Fruit fly (Drosophila melanogaster) whole organism, pupa: ENCODE data around the gene KP78b.

Experiments
- CG10348 ChIP-seq: fragments of 200-800 bp; sonication (Bioruptor generic); IDR thresholded peaks from 2 replicates; pipeline ENCODE4 v1.3.6; 2022; ENCODE audit warnings: missing biosample characterization, missing genetic modification characterization
- CG12605 ChIP-seq: fragments of 200-800 bp; sonication (Bioruptor generic); IDR thresholded peaks from 2 replicates; pipeline ENCODE4 v1.3.6; 2022; ENCODE audit warnings: missing biosample characterization, missing genetic modification characterization
- CG13204 ChIP-seq: fragments of 200-800 bp; sonication (Bioruptor generic); optimal IDR thresholded peaks from 2 replicates; lab custom pipeline; 2018; ENCODE audit warnings: missing biosample characterization, mild to moderate bottlenecking, missing genetic modification characterization, moderate library complexity
- CG14655 ChIP-seq: fragments of 200-800 bp; sonication (Bioruptor generic); optimal IDR thresholded peaks from 3 replicates; lab custom pipeline; 2017; ENCODE audit warnings: mild to moderate bottlenecking, missing biosample characterization, missing genetic modification reagents, missing genetic modification characterization
- CG15710 ChIP-seq: fragments of 200-800 bp; sonication (Bioruptor generic); optimal IDR thresholded peaks from 2 replicates; lab custom pipeline; 2018; ENCODE audit warnings: missing biosample characterization, mild to moderate bottlenecking, missing genetic modification characterization, moderate library complexity
- CG17806 ChIP-seq: fragments of 200-800 bp; sonication (Bioruptor generic); optimal IDR thresholded peaks from 2 replicates; lab custom pipeline; 2018; ENCODE audit warnings: missing biosample characterization, mild to moderate bottlenecking, missing genetic modification characterization, moderate library complexity
- CG32121 ChIP-seq: fragments of 200-800 bp; sonication (Bioruptor generic); IDR thresholded peaks from 2 replicates; pipeline ENCODE4 v1.3.6; 2022; ENCODE audit warnings: missing biosample characterization, missing genetic modification characterization
- CG34367 ChIP-seq: fragments of 200-800 bp; sonication (Bioruptor generic); optimal IDR thresholded peaks from 2 replicates; lab custom pipeline; 2018; ENCODE audit warnings: missing biosample characterization, mild to moderate bottlenecking, missing genetic modification characterization
- CG4496 ChIP-seq: fragments of 200-800 bp; sonication (Bioruptor generic); IDR thresholded peaks from 3 replicates; pipeline ENCODE4 v1.3.6; 2022; ENCODE audit warnings: missing biosample characterization, missing genetic modification characterization
- CG8159 ChIP-seq: fragments of 200-800 bp; sonication (Bioruptor generic); optimal IDR thresholded peaks from 3 replicates; lab custom pipeline; 2018; ENCODE audit warnings: missing biosample characterization, mild to moderate bottlenecking, missing genetic modification characterization, moderate library complexity
- CG8301 ChIP-seq: fragments of 200-800 bp; sonication (Bioruptor generic); optimal IDR thresholded peaks from 2 replicates; lab custom pipeline; 2018; ENCODE audit warnings: missing biosample characterization, mild to moderate bottlenecking, missing genetic modification characterization
- CG9948 ChIP-seq: fragments of 200-800 bp; sonication (Bioruptor generic); optimal IDR thresholded peaks from 2 replicates; lab custom pipeline; 2018; ENCODE audit warnings: missing biosample characterization, mild to moderate bottlenecking, missing genetic modification characterization, moderate library complexity
- D1 ChIP-seq: fragments of 200-800 bp; sonication (Bioruptor generic); optimal IDR thresholded peaks from 2 replicates; lab custom pipeline; 2018; ENCODE audit warnings: missing biosample characterization, mild to moderate bottlenecking, missing genetic modification characterization, moderate library complexity
- EcR ChIP-seq: fragments of 200-800 bp; sonication (Bioruptor generic); optimal IDR thresholded peaks from 3 replicates; lab custom pipeline; 2019; ENCODE audit warnings: missing biosample characterization, missing genetic modification characterization, mild to moderate bottlenecking, moderate library complexity, missing genetic modification reagents
- Ets98B ChIP-seq: fragments of 200-800 bp; sonication (Bioruptor generic); IDR thresholded peaks from 2 replicates; pipeline ENCODE4 v1.3.6; 2022; ENCODE audit warnings: missing biosample characterization, missing genetic modification characterization
- Pif1A ChIP-seq: fragments of 200-800 bp; sonication (Bioruptor generic); optimal IDR thresholded peaks from 3 replicates; lab custom pipeline; 2016; ENCODE audit warnings: missing biosample characterization, missing genetic modification characterization
- Pif1B ChIP-seq: fragments of 200-800 bp; sonication (Bioruptor generic); optimal IDR thresholded peaks from 3 replicates; lab custom pipeline; 2016; ENCODE audit warnings: missing biosample characterization, missing genetic modification characterization
- Snoo ChIP-seq: fragments of 200-800 bp; sonication (Bioruptor generic); optimal IDR thresholded peaks from 3 replicates; lab custom pipeline; 2017; ENCODE audit warnings: missing biosample characterization, mild to moderate bottlenecking, missing genetic modification characterization, inconsistent platforms
- fd96Ca ChIP-seq: fragments of 200-800 bp; sonication (Bioruptor generic); IDR thresholded peaks from 3 replicates; pipeline ENCODE4 v1.3.6; 2022; ENCODE audit warnings: missing biosample characterization, missing genetic modification characterization
- gl ChIP-seq: fragments of 200-800 bp; sonication (Bioruptor generic); optimal IDR thresholded peaks from 2 replicates; lab custom pipeline; 2018; ENCODE audit warnings: missing biosample characterization, mild to moderate bottlenecking, missing genetic modification characterization
- rn ChIP-seq: fragments of 200-800 bp; sonication (Bioruptor generic); IDR thresholded peaks from 2 replicates; pipeline ENCODE4 v1.3.6; 2022; ENCODE audit warnings: missing biosample characterization, missing genetic modification characterization

The KP78b gene

dm6 chr3R:11338287-11338686 is 14.6 kb downstream of the KP78b start:
- TF ChIP-seq gl (tag; lab: Kevin White, UChicago) (no peak), CG17806 (no peak), EcR (no peak), CG32121 (GFP tag; lab: Robert Waterston, UW) (no peak), CG34367 (tag; lab: Kevin White, UChicago) (peak; percentile 39), CG9948 (no peak), D1 (tag; lab: Kevin White, UChicago) (no peak), CG10348 (GFP tag; lab: Robert Waterston, UW) (no peak), CG12605 (GFP tag; lab: Robert Waterston, UW) (peak; percentile 56; the same call in 1 of the 2 replicates), CG14655 (GFP tag; lab: Kevin White, UChicago) (peak; percentile 34), Ets98B (GFP tag; lab: Robert Waterston, UW) (peak; percentile 48), Pif1B (no peak), Snoo (tag; lab: Kevin White, UChicago) (no peak), CG15710 (tag; lab: Kevin White, UChicago) (no peak), CG4496 (GFP tag; lab: Robert Waterston, UW) (peak; percentile 89), CG8159 (tag; lab: Kevin White, UChicago) (no peak), CG8301 (tag; lab: Kevin White, UChicago) (no peak), CG13204 (GFP tag; lab: Kevin White, UChicago) (no peak), fd96Ca (no peak), Pif1A (GFP tag; lab: Kevin White, UChicago) (peak; percentile 28)

DNA sequence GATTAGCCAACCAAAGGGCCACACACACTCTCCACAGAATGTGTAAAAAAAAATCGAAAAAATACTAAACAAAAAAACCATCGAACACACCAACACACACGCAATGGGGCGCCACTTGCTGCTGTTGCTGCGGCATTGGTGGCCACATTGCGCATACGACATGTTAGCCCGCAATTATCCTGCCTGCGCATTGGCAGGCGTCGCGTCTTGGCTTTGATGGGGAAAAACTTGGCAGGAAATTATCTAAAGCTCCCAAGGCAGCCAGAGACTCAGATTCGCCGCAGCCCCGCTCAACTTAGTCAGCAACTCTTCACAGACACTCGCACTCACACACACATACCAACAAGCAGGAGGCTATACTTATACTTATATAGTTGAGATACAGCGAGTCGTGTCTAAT is 15.8 kb downstream of the KP78b start:
- no peak for TF ChIP-seq Snoo (tag; lab: Kevin White, UChicago)
- TF ChIP-seq rn (GFP tag; lab: Robert Waterston, UW): no peak
- TF ChIP-seq CG8301 (tag; lab: Kevin White, UChicago): no peak
- TF ChIP-seq CG17806: no peak
- no peak for TF ChIP-seq D1 (tag; lab: Kevin White, UChicago)
- no peak for TF ChIP-seq gl (tag; lab: Kevin White, UChicago)
- TF ChIP-seq CG14655 (GFP tag; lab: Kevin White, UChicago): no peak
- TF ChIP-seq CG4496 (GFP tag; lab: Robert Waterston, UW): no peak
- no peak for TF ChIP-seq CG13204 (GFP tag; lab: Kevin White, UChicago)
- no peak for TF ChIP-seq CG32121 (GFP tag; lab: Robert Waterston, UW)
- no peak for TF ChIP-seq CG12605 (GFP tag; lab: Robert Waterston, UW)

DNA sequence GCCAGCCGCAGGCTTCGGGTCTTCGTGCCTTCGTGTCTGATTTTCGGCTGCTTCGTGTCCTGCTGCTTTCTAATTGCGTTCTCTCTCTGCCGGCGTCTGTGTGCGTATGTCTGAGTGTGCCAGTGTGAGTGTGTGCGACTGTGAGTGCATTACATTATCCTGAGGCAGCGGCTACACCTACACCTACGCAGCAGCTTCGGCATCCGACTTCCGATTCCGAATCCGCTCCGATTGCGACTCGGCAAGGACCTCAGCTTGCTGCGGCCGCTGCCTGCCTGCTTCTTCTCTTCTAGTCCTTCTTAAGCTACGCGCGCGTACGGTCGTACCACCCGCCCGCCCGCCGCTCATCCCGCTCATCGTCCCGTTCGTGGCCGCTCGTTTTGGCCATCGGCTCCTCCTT is 17.1 kb downstream of the KP78b start:
- no peak for TF ChIP-seq CG10348 (GFP tag; lab: Robert Waterston, UW)
- TF ChIP-seq EcR: no peak
- TF ChIP-seq CG15710 (tag; lab: Kevin White, UChicago): no peak
- no peak for TF ChIP-seq rn (GFP tag; lab: Robert Waterston, UW)
- no peak for TF ChIP-seq Ets98B (GFP tag; lab: Robert Waterston, UW)
- TF ChIP-seq CG14655 (GFP tag; lab: Kevin White, UChicago): no peak
- no peak for TF ChIP-seq fd96Ca
- TF ChIP-seq CG17806: no peak
- TF ChIP-seq Pif1A (GFP tag; lab: Kevin White, UChicago): no peak
- no peak for TF ChIP-seq CG8301 (tag; lab: Kevin White, UChicago)
- TF ChIP-seq CG9948: no peak
- TF ChIP-seq Pif1B: no peak
- TF ChIP-seq CG4496 (GFP tag; lab: Robert Waterston, UW): no peak
- no peak for TF ChIP-seq CG32121 (GFP tag; lab: Robert Waterston, UW)
- TF ChIP-seq CG13204 (GFP tag; lab: Kevin White, UChicago): no peak
- no peak for TF ChIP-seq CG8159 (tag; lab: Kevin White, UChicago)
- TF ChIP-seq CG34367 (tag; lab: Kevin White, UChicago): no peak
- TF ChIP-seq Snoo (tag; lab: Kevin White, UChicago): no peak
- TF ChIP-seq D1 (tag; lab: Kevin White, UChicago): no peak
- TF ChIP-seq gl (tag; lab: Kevin White, UChicago): no peak

dm6 chr3R:11334272-11334874 is 18.6 kb downstream of the KP78b start:
- TF ChIP-seq CG4496 (GFP tag; lab: Robert Waterston, UW): no peak
- no peak for TF ChIP-seq CG32121 (GFP tag; lab: Robert Waterston, UW)
- no peak for TF ChIP-seq CG17806

DNA sequence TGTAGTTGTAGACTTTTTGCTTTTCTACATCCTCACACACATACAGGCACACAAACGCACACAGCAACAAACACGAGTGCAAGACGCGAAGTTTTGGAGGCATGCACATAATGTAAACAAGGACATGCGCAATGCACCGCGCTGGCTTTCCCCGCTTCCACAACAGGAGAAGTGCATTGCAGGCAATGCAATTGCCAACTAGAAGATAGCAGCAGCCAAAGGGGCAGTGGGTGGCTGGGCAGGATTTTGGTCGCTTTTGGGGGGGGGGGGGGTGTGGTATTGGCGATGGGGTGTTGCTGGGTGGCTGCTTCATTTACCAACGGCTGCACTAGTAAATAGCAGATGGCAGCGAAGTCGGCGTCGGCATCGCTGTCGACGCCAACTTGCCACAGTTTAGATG is 22.2 kb downstream of the KP78b start:
- TF ChIP-seq D1 (tag; lab: Kevin White, UChicago) (no peak), Ets98B (GFP tag; lab: Robert Waterston, UW) (no peak), rn (GFP tag; lab: Robert Waterston, UW) (no peak), CG15710 (tag; lab: Kevin White, UChicago) (no peak), Snoo (tag; lab: Kevin White, UChicago) (no peak), Pif1B (no peak), Pif1A (GFP tag; lab: Kevin White, UChicago) (no peak), CG8301 (tag; lab: Kevin White, UChicago) (no peak), CG13204 (GFP tag; lab: Kevin White, UChicago) (no peak), CG32121 (GFP tag; lab: Robert Waterston, UW) (no peak), CG9948 (no peak), gl (tag; lab: Kevin White, UChicago) (no peak), CG17806 (no peak), CG12605 (GFP tag; lab: Robert Waterston, UW) (no peak), CG4496 (GFP tag; lab: Robert Waterston, UW) (no peak), CG34367 (tag; lab: Kevin White, UChicago) (no peak), fd96Ca (no peak)

dm6 chr3R:11328180-11328579 is 24.8 kb downstream of the KP78b start, which contains the start of gene pros:
TSS of gene pros (plus strand) at chr3R:11328480.
- TF ChIP-seq EcR: no peak
- TF ChIP-seq CG17806: no peak
- TF ChIP-seq CG32121 (GFP tag; lab: Robert Waterston, UW): no peak
- no peak for TF ChIP-seq Pif1A (GFP tag; lab: Kevin White, UChicago)
- no peak for TF ChIP-seq CG9948
- TF ChIP-seq Snoo (tag; lab: Kevin White, UChicago): no peak
- no peak for TF ChIP-seq CG8301 (tag; lab: Kevin White, UChicago)
- no peak for TF ChIP-seq CG15710 (tag; lab: Kevin White, UChicago)
- no peak for TF ChIP-seq CG4496 (GFP tag; lab: Robert Waterston, UW)
- TF ChIP-seq CG12605 (GFP tag; lab: Robert Waterston, UW): no peak
- TF ChIP-seq rn (GFP tag; lab: Robert Waterston, UW): no peak
- TF ChIP-seq D1 (tag; lab: Kevin White, UChicago): no peak
- no peak for TF ChIP-seq CG8159 (tag; lab: Kevin White, UChicago)
- no peak for TF ChIP-seq Ets98B (GFP tag; lab: Robert Waterston, UW)
- TF ChIP-seq CG13204 (GFP tag; lab: Kevin White, UChicago): no peak
